Worm (Caenorhabditis elegans): Measurements from ENCODE around the gene Y11D7A.3.

Y11D7A.3 gene

DNA sequence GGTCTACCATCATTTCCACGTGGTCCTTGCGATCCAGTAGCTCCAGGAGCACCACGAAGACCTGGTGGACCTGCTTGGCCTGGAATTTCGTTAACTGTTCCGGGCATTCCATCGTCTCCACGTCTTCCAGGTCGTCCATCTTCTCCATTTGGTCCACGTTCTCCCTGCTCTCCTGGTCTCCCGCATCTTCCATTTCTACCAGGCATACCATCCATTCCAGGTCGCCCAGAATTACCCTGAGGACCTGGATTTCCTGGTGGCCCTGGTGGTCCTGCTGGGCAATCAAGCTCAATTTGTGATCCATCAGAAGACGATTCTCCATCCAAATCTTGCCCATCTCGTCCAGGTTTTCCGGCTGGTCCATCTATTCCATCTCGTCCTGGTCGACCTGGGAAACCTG lies 27.9 kb downstream of the Y11D7A.3 start:
- TF ChIP-seq flt-1 (GFP tag; IDR thresholded peaks at IDR 0.05) (no peak), tab-1 (GFP tag; IDR thresholded peaks at IDR 0.05) (no peak), ztf-29 (GFP tag; IDR thresholded peaks at IDR 0.05) (no peak), ref-1 (GFP tag; conservative IDR thresholded peaks at IDR 0.05) (no peak), T22C8.4 (GFP tag; IDR thresholded peaks at IDR 0.05) (no peak), cog-1 (tag; optimal IDR thresholded peaks at IDR 0.05) (no peak), klf-2 (GFP tag; conservative IDR thresholded peaks at IDR 0.05) (no peak), ztf-23 (GFP tag; IDR thresholded peaks at IDR 0.05) (no peak)

DNA sequence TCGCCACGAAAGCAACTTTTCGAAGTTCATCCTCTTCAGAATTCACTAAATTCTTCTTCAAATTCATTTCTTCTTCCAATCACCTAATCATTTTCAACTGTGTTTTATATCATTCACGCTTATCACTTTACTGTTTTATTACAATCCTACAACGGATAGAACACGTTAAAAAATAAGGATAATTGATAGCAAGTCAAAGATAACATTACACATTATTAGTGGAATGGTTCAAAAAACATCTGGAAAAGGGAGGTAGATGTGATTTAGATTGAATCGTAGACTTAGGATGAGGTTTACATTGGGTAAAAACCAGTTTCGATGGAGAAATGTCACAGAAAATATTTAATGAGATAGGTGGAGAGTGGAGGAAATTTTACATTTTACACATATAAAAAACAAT lies 28.8 kb downstream of the Y11D7A.3 start, which contains the start of gene col-120:
Gene col-120 (minus strand): TSS at position 101 of the 400 bp plus-strand sequence.
- TF ChIP-seq T22C8.4 (GFP tag; IDR thresholded peaks at IDR 0.05) (no peak), tab-1 (GFP tag; IDR thresholded peaks at IDR 0.05) (no peak), med-1 (GFP tag; optimal IDR thresholded peaks at IDR 0.05; ENCODE audit: insufficient read depth) (no peak), ztf-29 (GFP tag; IDR thresholded peaks at IDR 0.05) (no peak), flt-1 (GFP tag; IDR thresholded peaks at IDR 0.05) (no peak), klf-2 (GFP tag; conservative IDR thresholded peaks at IDR 0.05) (no peak), ref-1 (GFP tag; conservative IDR thresholded peaks at IDR 0.05) (no peak), ztf-23 (GFP tag; IDR thresholded peaks at IDR 0.05) (no peak), cog-1 (tag; optimal IDR thresholded peaks at IDR 0.05) (no peak)

ce11 chrIV:9262295-9262694 lies 29.4 kb downstream of the Y11D7A.3 start:
- TF ChIP-seq cog-1 (tag; optimal IDR thresholded peaks at IDR 0.05) (no peak), klf-2 (GFP tag; conservative IDR thresholded peaks at IDR 0.05) (no peak), T22C8.4 (GFP tag; IDR thresholded peaks at IDR 0.05) (no peak), ztf-29 (GFP tag; IDR thresholded peaks at IDR 0.05) (no peak), med-1 (GFP tag; optimal IDR thresholded peaks at IDR 0.05; ENCODE audit: insufficient read depth) (no peak), tab-1 (GFP tag; IDR thresholded peaks at IDR 0.05) (no peak), flt-1 (GFP tag; IDR thresholded peaks at IDR 0.05) (no peak), ref-1 (GFP tag; conservative IDR thresholded peaks at IDR 0.05) (no peak), ztf-23 (GFP tag; IDR thresholded peaks at IDR 0.05) (no peak)

DNA sequence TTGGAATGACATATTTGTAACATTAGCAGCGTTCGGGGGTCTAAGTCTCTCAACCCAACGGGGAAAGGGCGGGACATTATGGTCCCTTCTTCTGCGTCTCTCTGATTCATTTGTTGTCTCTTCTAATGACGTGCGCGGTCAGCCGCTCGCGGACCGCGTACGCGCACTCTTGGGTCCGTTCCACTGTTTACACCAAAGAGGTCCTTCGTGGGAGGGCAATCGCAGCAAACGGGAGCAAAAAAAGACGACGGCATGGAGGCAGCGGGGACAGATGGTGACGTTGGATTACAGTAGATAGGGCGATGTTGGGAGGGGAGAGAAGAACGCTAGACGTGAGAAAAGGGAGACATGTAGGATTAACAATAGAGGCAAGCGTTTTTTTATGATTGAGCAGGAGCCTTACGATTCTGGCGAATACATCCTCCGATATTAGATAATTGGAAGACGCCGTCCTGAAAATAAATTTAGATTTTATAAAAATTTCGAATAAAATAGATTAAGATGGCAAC lies 31.0 kb downstream of the Y11D7A.3 start, which contains the start of gene flh-1:
Gene flh-1 (minus strand): TSS at position 459 of the 509 bp plus-strand sequence.
- TF ChIP-seq klf-2 (GFP tag; conservative IDR thresholded peaks at IDR 0.05) (no peak), tab-1 (GFP tag; IDR thresholded peaks at IDR 0.05) (peak; percentile 63; the same call in 1 of the 2 replicates), flt-1 (GFP tag; IDR thresholded peaks at IDR 0.05) (peak; percentile 76)

ce11 chrIV:9264513-9264912 lies 31.6 kb downstream of the Y11D7A.3 start:
- TF ChIP-seq ref-1 (GFP tag; conservative IDR thresholded peaks at IDR 0.05), result no peak
- TF ChIP-seq med-1 (GFP tag; optimal IDR thresholded peaks at IDR 0.05; ENCODE audit: insufficient read depth), result no peak
- no peak for TF ChIP-seq cog-1 (tag; optimal IDR thresholded peaks at IDR 0.05)
- TF ChIP-seq flt-1 (GFP tag; IDR thresholded peaks at IDR 0.05), result no peak
- no peak for TF ChIP-seq ztf-23 (GFP tag; IDR thresholded peaks at IDR 0.05)
- TF ChIP-seq ztf-29 (GFP tag; IDR thresholded peaks at IDR 0.05), result no peak
- no peak for TF ChIP-seq T22C8.4 (GFP tag; IDR thresholded peaks at IDR 0.05)
- TF ChIP-seq tab-1 (GFP tag; IDR thresholded peaks at IDR 0.05), result no peak
- TF ChIP-seq klf-2 (GFP tag; conservative IDR thresholded peaks at IDR 0.05), result no peak

- TF ChIP-seq flt-1 (GFP tag; IDR thresholded peaks at IDR 0.05) (no peak), tab-1 (GFP tag; IDR thresholded peaks at IDR 0.05) (no peak), klf-2 (GFP tag; conservative IDR thresholded peaks at IDR 0.05) (no peak), cog-1 (tag; optimal IDR thresholded peaks at IDR 0.05) (no peak), med-1 (GFP tag; optimal IDR thresholded peaks at IDR 0.05; ENCODE audit: insufficient read depth) (no peak), ztf-29 (GFP tag; IDR thresholded peaks at IDR 0.05) (no peak), ztf-23 (GFP tag; IDR thresholded peaks at IDR 0.05) (no peak), ref-1 (GFP tag; conservative IDR thresholded peaks at IDR 0.05) (no peak), T22C8.4 (GFP tag; IDR thresholded peaks at IDR 0.05) (no peak)
Measured at ce11 chrIV:9266464-9266863, 33.6 kb downstream of the Y11D7A.3 start, which contains the start of gene Y11D7A.19. Y11D7A.19 (minus strand) TSS chrIV:9266564.

DNA sequence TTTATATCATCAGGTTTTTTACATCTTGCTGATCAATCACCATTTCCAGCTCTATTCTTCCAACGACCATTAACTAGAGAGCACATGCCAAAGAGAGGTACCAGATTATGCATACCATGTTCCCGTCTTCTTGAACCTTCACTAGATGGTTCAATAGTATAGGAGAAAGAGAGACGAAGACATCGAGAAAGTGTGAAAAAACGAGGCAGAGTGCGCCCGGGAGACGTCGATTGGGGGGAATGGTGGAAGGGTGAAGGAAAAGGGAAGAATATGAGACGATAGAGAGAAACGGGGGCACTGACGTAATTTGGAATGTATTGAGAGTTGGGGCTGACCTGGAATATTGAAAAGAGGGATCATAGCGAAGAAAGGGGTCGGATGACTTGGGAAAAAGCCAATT lies 34.7 kb downstream of the Y11D7A.3 start:
- TF ChIP-seq ztf-23 (GFP tag; IDR thresholded peaks at IDR 0.05), result no peak
- no peak for TF ChIP-seq T22C8.4 (GFP tag; IDR thresholded peaks at IDR 0.05)
- TF ChIP-seq med-1 (GFP tag; optimal IDR thresholded peaks at IDR 0.05; ENCODE audit: insufficient read depth), result no peak

DNA sequence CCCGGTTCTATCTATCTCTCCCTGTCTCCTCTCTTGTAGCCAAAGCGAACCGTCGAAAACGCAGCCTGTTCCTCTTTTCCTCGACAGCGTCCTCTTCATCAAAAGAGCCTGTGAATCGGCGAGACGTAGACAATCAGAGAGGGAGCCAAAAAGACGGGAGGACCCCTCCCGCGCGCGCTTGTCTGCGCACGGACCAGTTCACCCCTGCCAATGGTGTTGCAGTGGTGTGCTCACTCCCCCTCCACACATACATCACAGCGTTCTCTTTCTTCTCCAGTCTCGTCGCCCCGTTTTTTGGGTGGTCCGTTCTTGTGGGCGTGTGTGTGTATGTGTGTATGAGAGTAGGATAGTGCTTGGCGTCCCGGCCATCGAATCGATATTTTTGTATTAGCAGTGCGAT lies 36.0 kb downstream of the Y11D7A.3 start:
- TF ChIP-seq ref-1 (GFP tag; conservative IDR thresholded peaks at IDR 0.05) (no peak), tab-1 (GFP tag; IDR thresholded peaks at IDR 0.05) (peak; percentile 68; the same call in 1 of the 2 replicates), flt-1 (GFP tag; IDR thresholded peaks at IDR 0.05) (peak; percentile 66; the same call in 1 of the 2 replicates)

ce11 chrIV:9269796-9270195 lies 36.9 kb downstream of the Y11D7A.3 start, which contains the start of gene flh-3:
flh-3 (plus strand) TSS chrIV:9270096.
- no peak for TF ChIP-seq cog-1 (tag; optimal IDR thresholded peaks at IDR 0.05)
- TF ChIP-seq ztf-29 (GFP tag; IDR thresholded peaks at IDR 0.05), result no peak
- TF ChIP-seq tab-1 (GFP tag; IDR thresholded peaks at IDR 0.05), result no peak
- TF ChIP-seq klf-2 (GFP tag; conservative IDR thresholded peaks at IDR 0.05), result no peak
- no peak for TF ChIP-seq T22C8.4 (GFP tag; IDR thresholded peaks at IDR 0.05)
- TF ChIP-seq flt-1 (GFP tag; IDR thresholded peaks at IDR 0.05), result no peak

DNA sequence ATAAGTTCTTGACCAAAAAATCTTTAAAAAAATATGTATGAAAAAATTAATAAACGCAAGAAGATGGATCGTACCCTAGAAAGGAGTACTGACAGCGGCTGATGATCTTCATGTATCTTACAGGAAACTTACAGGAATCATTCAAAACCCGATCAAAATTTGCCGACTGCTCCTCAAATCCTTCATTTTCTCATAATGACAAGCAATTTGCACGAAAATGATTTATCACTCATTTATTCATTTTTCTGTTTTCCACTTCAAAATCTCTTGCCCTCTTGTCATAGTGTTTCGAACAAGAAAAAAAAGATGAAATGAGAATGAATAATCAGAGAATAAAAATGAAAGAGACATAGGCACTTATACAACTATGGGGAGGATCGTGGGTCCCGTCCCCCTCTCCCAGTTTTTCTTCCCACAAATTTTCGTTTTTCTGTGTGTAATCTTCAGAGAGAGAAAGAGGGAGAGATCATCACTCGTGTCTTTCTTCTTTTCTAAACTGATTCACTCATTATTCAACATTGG lies 41.2 kb downstream of the Y11D7A.3 start, which contains the start of gene nmy-3:
Gene nmy-3 (plus strand): TSS at position 472 of the 522 bp plus-strand sequence.
- TF ChIP-seq med-1 (GFP tag; optimal IDR thresholded peaks at IDR 0.05; ENCODE audit: insufficient read depth) (no peak), klf-2 (GFP tag; conservative IDR thresholded peaks at IDR 0.05) (no peak), ztf-23 (GFP tag; IDR thresholded peaks at IDR 0.05) (no peak), tab-1 (GFP tag; IDR thresholded peaks at IDR 0.05) (no peak), T22C8.4 (GFP tag; IDR thresholded peaks at IDR 0.05) (no peak), ref-1 (GFP tag; conservative IDR thresholded peaks at IDR 0.05) (no peak), cog-1 (tag; optimal IDR thresholded peaks at IDR 0.05) (no peak)

All from whole organism, midembryonic.